Worm (Caenorhabditis elegans) whole organism, L4 larva: ENCODE data around the gene spp-21.

Source experiments
- F26F4.8 ChIP-seq: fragments of 200-800 bp; sonication (Bioruptor generic); conservative IDR thresholded peaks from 2 replicates; pipeline ENCODE4 v1.3.6; 2022; ENCODE audit warnings: missing genetic modification characterization, missing compliant biosample characterization
- F37D6.2 ChIP-seq: sonication (generic microtip); optimal IDR thresholded peaks from 2 replicates; lab custom pipeline; 2016; ENCODE audit warnings: mild to moderate bottlenecking, missing genetic modification characterization, missing compliant biosample characterization
- T26A8.4 ChIP-seq: fragments of 200-800 bp; sonication (Bioruptor generic); IDR thresholded peaks from 2 replicates; pipeline ENCODE4 v1.3.6; 2022; ENCODE audit warnings: missing genetic modification characterization, missing compliant biosample characterization
- Y48G9A.11 ChIP-seq: fragments of 200-800 bp; sonication (Bioruptor generic); IDR thresholded peaks from 2 replicates; pipeline ENCODE4 v1.3.6; 2022; ENCODE audit warnings: missing genetic modification reagents, missing genetic modification characterization, missing compliant biosample characterization
- Y75B8A.6 ChIP-seq: fragments of 200-800 bp; sonication (Bioruptor generic); IDR thresholded peaks from 2 replicates; pipeline ENCODE4 v1.3.6; 2022; ENCODE audit warnings: missing genetic modification reagents, missing genetic modification characterization, missing compliant biosample characterization
- ZK546.5 ChIP-seq, 2 experiments: sonication (generic microtip); optimal IDR thresholded peaks; 2 replicates each; lab custom pipeline; 2017; ENCODE audit warnings: missing biosample characterization in 2 of 2, missing genetic modification characterization in 2 of 2
- aly-2 ChIP-seq: sonication (generic microtip); optimal IDR thresholded peaks from 2 replicates; lab custom pipeline; 2018; ENCODE audit warnings: missing biosample characterization, missing genetic modification characterization
- ceh-20 ChIP-seq: fragments of 200-800 bp; sonication (Bioruptor generic); IDR thresholded peaks from 2 replicates; pipeline ENCODE4 v1.3.6; 2022; ENCODE audit warnings: missing genetic modification reagents, missing genetic modification characterization, missing compliant biosample characterization
- ceh-28 ChIP-seq: fragments of 150-350 bp; optimal IDR thresholded peaks from 2 replicates; lab custom pipeline; 2014; ENCODE audit warnings: missing biosample characterization, missing genetic modification reagents, missing genetic modification characterization
- ceh-32 ChIP-seq: sonication (generic microtip); optimal IDR thresholded peaks from 2 replicates; lab custom pipeline; 2016; ENCODE audit warnings: mild to moderate bottlenecking, missing genetic modification characterization, missing compliant biosample characterization; ENCODE audit not compliant: poor library complexity
- ces-1 ChIP-seq: fragments of 150-350 bp; sonication (generic microtip); optimal IDR thresholded peaks from 4 replicates; lab custom pipeline; 2014; ENCODE audit warnings: missing biosample characterization, missing genetic modification reagents, missing genetic modification characterization
- daf-16 ChIP-seq, 3 experiments: sonication (generic microtip); optimal IDR thresholded peaks; 2 replicates each; lab custom pipeline; 2016 to 2017; ENCODE audit warnings: missing genetic modification characterization in 3 of 3, missing genetic modification reagents in 3 of 3, mild to moderate bottlenecking in 2 of 3, missing compliant biosample characterization in 2 of 3, missing biosample characterization in 1 of 3, moderate library complexity in 1 of 3
- daf-19 ChIP-seq: fragments of 200-800 bp; sonication (Bioruptor generic); conservative IDR thresholded peaks from 2 replicates; pipeline ENCODE4 v1.3.6; 2022; ENCODE audit warnings: missing genetic modification characterization, missing compliant biosample characterization
- dmd-6 ChIP-seq: fragments of 200-800 bp; sonication (Bioruptor generic); IDR thresholded peaks from 2 replicates; pipeline ENCODE4 v1.3.6; 2022; ENCODE audit warnings: missing genetic modification reagents, missing genetic modification characterization, missing compliant biosample characterization
- duxl-1 ChIP-seq: sonication (generic microtip); optimal IDR thresholded peaks from 2 replicates; lab custom pipeline; 2016; ENCODE audit warnings: mild to moderate bottlenecking, missing genetic modification characterization, moderate library complexity, missing compliant biosample characterization; ENCODE audit not compliant: poor library complexity
- dve-1 ChIP-seq: sonication (generic microtip); optimal IDR thresholded peaks from 2 replicates; lab custom pipeline; 2017; ENCODE audit warnings: antibody characterized with exemption, mild to moderate bottlenecking, missing genetic modification characterization, missing compliant biosample characterization; ENCODE audit not compliant: insufficient read depth
- egl-27 ChIP-seq: sonication (generic microtip); optimal IDR thresholded peaks from 3 replicates; lab custom pipeline; 2017; ENCODE audit warnings: missing biosample characterization, missing genetic modification reagents, missing genetic modification characterization
- hlh-11 ChIP-seq: fragments of 200-800 bp; sonication (Bioruptor generic); optimal IDR thresholded peaks from 2 replicates; lab custom pipeline; 2018; ENCODE audit warnings: mild to moderate bottlenecking, missing genetic modification characterization, missing compliant biosample characterization
- lim-7 ChIP-seq: fragments of 200-800 bp; sonication (Bioruptor generic); IDR thresholded peaks from 2 replicates; pipeline ENCODE4 v1.3.6; 2022; ENCODE audit warnings: missing genetic modification characterization, missing compliant biosample characterization
- lin-13 ChIP-seq: fragments of 150-350 bp; optimal IDR thresholded peaks from 2 replicates; lab custom pipeline; 2014; ENCODE audit warnings: missing biosample characterization, missing genetic modification reagents, missing genetic modification characterization
- lin-29 ChIP-seq: fragments of 200-800 bp; sonication (Bioruptor generic); IDR thresholded peaks from 2 replicates; pipeline ENCODE4 v1.3.6; 2022; ENCODE audit warnings: missing genetic modification reagents, missing genetic modification characterization, missing compliant biosample characterization
- madf-9 ChIP-seq: fragments of 200-800 bp; sonication (Bioruptor generic); conservative IDR thresholded peaks from 2 replicates; pipeline ENCODE4 v1.3.6; 2022; ENCODE audit warnings: missing genetic modification reagents, missing genetic modification characterization, missing compliant biosample characterization
- mdl-1 ChIP-seq, 2 experiments: fragments of 150-350 bp in 1 of 2; sonication (generic microtip) in 1 of 2; optimal IDR thresholded peaks; 2 replicates each; lab custom pipeline; 2014 to 2017; ENCODE audit warnings: missing biosample characterization in 2 of 2, missing genetic modification characterization in 2 of 2
- nhr-11 ChIP-seq: fragments of 150-350 bp; optimal IDR thresholded peaks from 2 replicates; lab custom pipeline; 2014; ENCODE audit warnings: missing biosample characterization, missing genetic modification characterization
- nhr-25 ChIP-seq: sonication (generic microtip); optimal IDR thresholded peaks from 2 replicates; lab custom pipeline; 2017; ENCODE audit warnings: missing genetic modification characterization, mild to moderate bottlenecking, missing compliant biosample characterization, antibody characterized with exemption, moderate library complexity, borderline replicate concordance; ENCODE audit not compliant: insufficient read depth
- nhr-28 ChIP-seq: fragments of 150-350 bp; optimal IDR thresholded peaks from 2 replicates; lab custom pipeline; 2014; ENCODE audit warnings: missing biosample characterization, missing genetic modification characterization
- nhr-48 ChIP-seq: sonication (generic microtip); optimal IDR thresholded peaks from 2 replicates; lab custom pipeline; 2016; ENCODE audit warnings: mild to moderate bottlenecking, missing genetic modification characterization, missing compliant biosample characterization
- nhr-6 ChIP-seq: fragments of 150-350 bp; optimal IDR thresholded peaks from 2 replicates; lab custom pipeline; 2014; ENCODE audit warnings: missing biosample characterization, missing genetic modification characterization
- nhr-76 ChIP-seq: fragments of 150-350 bp; optimal IDR thresholded peaks from 2 replicates; lab custom pipeline; 2014; ENCODE audit warnings: missing biosample characterization, missing genetic modification characterization
- php-3 ChIP-seq: fragments of 200-800 bp; sonication (Bioruptor generic); IDR thresholded peaks from 2 replicates; pipeline ENCODE4 v1.3.6; 2022; ENCODE audit warnings: missing genetic modification reagents, missing genetic modification characterization, missing compliant biosample characterization
- pqm-1 ChIP-seq: sonication (generic microtip); optimal IDR thresholded peaks from 2 replicates; lab custom pipeline; 2017; ENCODE audit warnings: missing biosample characterization, missing genetic modification characterization
- tag-97 ChIP-seq: fragments of 200-800 bp; sonication (Bioruptor generic); IDR thresholded peaks from 2 replicates; pipeline ENCODE4 v1.3.6; 2022; ENCODE audit warnings: missing genetic modification characterization, missing compliant biosample characterization
- unc-39 ChIP-seq: sonication (generic microtip); optimal IDR thresholded peaks from 2 replicates; lab custom pipeline; 2017; ENCODE audit warnings: missing biosample characterization, missing genetic modification characterization
- zag-1 ChIP-seq: fragments of 150-350 bp; optimal IDR thresholded peaks from 2 replicates; lab custom pipeline; 2014; ENCODE audit warnings: missing biosample characterization, missing genetic modification characterization
- ztf-11 ChIP-seq: fragments of 150-350 bp; optimal IDR thresholded peaks from 2 replicates; lab custom pipeline; 2014; ENCODE audit warnings: missing biosample characterization, missing genetic modification characterization
- ztf-7 ChIP-seq: fragments of 150-350 bp; optimal IDR thresholded peaks from 2 replicates; lab custom pipeline; 2014; ENCODE audit warnings: missing biosample characterization, missing genetic modification characterization

Gene spp-21

DNA sequence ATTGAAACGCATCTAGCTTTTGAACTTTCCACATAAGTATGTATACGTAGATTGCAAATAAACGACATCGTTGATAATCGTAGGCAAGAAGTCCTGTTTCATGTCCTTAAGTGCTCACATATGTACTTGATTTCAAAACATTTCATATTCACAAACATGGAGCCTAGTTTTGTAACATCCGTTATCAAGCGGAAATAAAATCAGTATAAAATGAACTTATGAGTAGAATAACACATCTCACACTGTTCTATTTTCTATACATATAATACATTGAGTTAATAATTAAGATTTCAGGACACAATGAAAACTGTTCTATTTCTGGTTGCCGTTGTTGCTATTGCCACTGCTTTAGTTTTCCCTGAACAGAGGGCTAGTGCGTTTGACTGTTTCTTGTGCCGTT is at the start of gene spp-21:
TSS of gene spp-21 (plus strand) at position 301 of the 400 bp plus-strand sequence.
- TF ChIP-seq ZK546.5 (tag; optimal IDR thresholded peaks at IDR 0.05; lab: Kevin White, UChicago) (no peak), F26F4.8 (GFP tag; lab: Robert Waterston, UW) (no peak), aly-2 (tag; lab: Kevin White, UChicago) (no peak), mdl-1 (tag; optimal IDR thresholded peaks at IDR 0.05; lab: Kevin White, UChicago) (no peak), php-3 (GFP tag; lab: Robert Waterston, UW) (no peak), nhr-6 (tag; lab: Kevin White, UChicago) (no peak), lin-13 (GFP tag; lab: Kevin White, UChicago) (no peak), ceh-32 (no peak), F37D6.2 (tag; lab: Kevin White, UChicago) (no peak), madf-9 (GFP tag; lab: Robert Waterston, UW) (no peak), tag-97 (no peak), ces-1 (GFP tag; lab: Kevin White, UChicago) (no peak), nhr-25 (no peak), hlh-11 (tag; lab: Kevin White, UChicago) (no peak), unc-39 (tag; lab: Kevin White, UChicago) (no peak), nhr-76 (tag; lab: Kevin White, UChicago) (no peak), egl-27 (no peak), Y75B8A.6 (GFP tag; lab: Robert Waterston, UW) (no peak)

ce11 chrX:11443335-11443734 is 46.6 kb upstream of the spp-21 start:
- TF ChIP-seq lim-7 (GFP tag; lab: Robert Waterston, UW) = 0 out of 2 replicates have a peak, but pooled peaks have one; percentile 17
- TF ChIP-seq, all 104 proteins: peak for 1; not testable (repeated sequence) for 103

ce11 chrX:11446535-11446934 is 43.4 kb upstream of the spp-21 start, which contains the start of gene igeg-2:
TSS of gene igeg-2 (minus strand) at chrX:11446635.
- TF ChIP-seq dve-1 (tag; lab: Kevin White, UChicago) (no peak), ztf-11 (tag; lab: Kevin White, UChicago) (no peak), daf-19 (GFP tag; lab: Robert Waterston, UW) (no peak), ceh-28 (tag; lab: Kevin White, UChicago) (no peak), duxl-1 (tag; lab: Kevin White, UChicago) (no peak), T26A8.4 (GFP tag; lab: Robert Waterston, UW) (no peak), Y48G9A.11 (GFP tag; lab: Robert Waterston, UW) (no peak), lin-29 (GFP tag; lab: Robert Waterston, UW) (no peak), ztf-7 (tag; lab: Kevin White, UChicago) (no peak)

- TF ChIP-seq nhr-28 (tag; lab: Kevin White, UChicago) (peak; percentile 54), ceh-20 (GFP tag; lab: Robert Waterston, UW) (no peak), nhr-11 (tag; lab: Kevin White, UChicago) (no peak), hlh-11 (tag; lab: Kevin White, UChicago) (peak; percentile 63), pqm-1 (tag; lab: Kevin White, UChicago) (peak; percentile 66), php-3 (GFP tag; lab: Robert Waterston, UW) (peak; percentile 60; the same call in 1 of the 2 replicates), dmd-6 (GFP tag; lab: Robert Waterston, UW) (peak; percentile 74), nhr-48 (tag; lab: Kevin White, UChicago) (peak; percentile 43), zag-1 (tag; lab: Kevin White, UChicago) (no peak), daf-16 (GFP tag; optimal IDR thresholded peaks at IDR 0.05; lab: Kevin White, UChicago) (no peak), daf-16 (tag; optimal IDR thresholded peaks at IDR 0.05; lab: Kevin White, UChicago) (peak; percentile 70), dve-1 (tag; lab: Kevin White, UChicago) (peak; percentile 54)
Measured at ce11 chrX:11447695-11448094, 42.2 kb upstream of the spp-21 start.
